Fruit fly (Drosophila melanogaster) Kc167 (cell line): ENCODE measurements around the gene wor.

Experiments used
- Myc ChIP-seq: fragments of >200 bp; optimal IDR thresholded peaks from 2 replicates; lab custom pipeline; 2017; ENCODE audit warnings: missing external identifiers
- Sin3A ChIP-seq: fragments of >200 bp; optimal IDR thresholded peaks from 2 replicates; lab custom pipeline; 2018; ENCODE audit warnings: missing external identifiers
- psq ChIP-seq: fragments of >200 bp; optimal IDR thresholded peaks from 2 replicates; lab custom pipeline; 2017; ENCODE audit warnings: missing external identifiers

DNA sequence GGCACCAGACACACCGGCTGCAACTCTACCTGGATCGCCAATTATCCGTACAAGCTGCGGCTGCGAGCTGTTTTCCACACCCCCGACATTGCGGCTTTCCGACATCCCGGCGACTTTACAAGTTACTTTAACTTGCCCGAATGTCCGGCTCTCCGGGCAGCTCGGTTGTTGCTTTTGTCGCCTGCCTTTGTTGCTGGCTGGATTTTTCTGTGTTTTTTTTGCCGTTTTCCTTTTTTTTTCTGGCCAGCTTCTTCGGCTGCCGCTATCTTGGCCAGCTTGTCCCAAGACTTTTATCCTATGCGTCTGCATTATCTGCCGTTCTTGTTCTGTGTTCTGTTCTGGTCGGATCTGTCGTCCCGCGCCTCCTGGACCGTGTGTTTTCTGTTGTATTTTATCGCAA, 19.5 kb downstream of the wor start:
- TF ChIP-seq Myc (lab: Kevin White, UChicago) (no peak), psq (lab: Kevin White, UChicago) (no peak), Sin3A (lab: Kevin White, UChicago) (no peak)
